Fruit fly (Drosophila melanogaster) whole organism, wandering third instar larva: ENCODE measurements around the gene mamo.

ENCODE experiments used
- CG32264 ChIP-seq: fragments of 200-800 bp; sonication (Bioruptor generic); optimal IDR thresholded peaks from 2 replicates; lab custom pipeline; 2016; ENCODE audit warnings: missing biosample characterization, missing genetic modification characterization
- CG9705 ChIP-seq: fragments of 200-800 bp; sonication (Bioruptor generic); optimal IDR thresholded peaks from 2 replicates; lab custom pipeline; 2018; ENCODE audit warnings: missing biosample characterization, mild to moderate bottlenecking, missing genetic modification characterization
- CrebA ChIP-seq: fragments of 200-800 bp; sonication (Bioruptor generic); optimal IDR thresholded peaks from 2 replicates; lab custom pipeline; 2016; ENCODE audit warnings: missing biosample characterization, mild to moderate bottlenecking, missing genetic modification characterization, borderline replicate concordance
- Dfd ChIP-seq: fragments of >200 bp; optimal IDR thresholded peaks from 2 replicates; lab custom pipeline; 2017; ENCODE audit warnings: missing biosample characterization, missing genetic modification characterization
- Dif ChIP-seq: fragments of 200-275, 200-300 bp; sonication (Bioruptor generic); optimal IDR thresholded peaks from 2 replicates; lab custom pipeline; 2018; ENCODE audit warnings: missing biosample characterization, missing genetic modification characterization; ENCODE audit not compliant: partially characterized antibody
- GATAd ChIP-seq: sonication (Bioruptor generic); optimal IDR thresholded peaks from 2 replicates; lab custom pipeline; 2016; ENCODE audit warnings: missing biosample characterization, missing genetic modification characterization
- HLH106 ChIP-seq: fragments of 200-800 bp; optimal IDR thresholded peaks from 3 replicates; lab custom pipeline; 2019; ENCODE audit warnings: missing biosample characterization, mild to moderate bottlenecking, missing genetic modification characterization, moderate library complexity
- Hr78 ChIP-seq: fragments of >200 bp; optimal IDR thresholded peaks from 2 replicates; lab custom pipeline; 2017; ENCODE audit warnings: missing biosample characterization, missing genetic modification characterization
- Hr83 ChIP-seq: fragments of 200-300 bp; sonication (Bioruptor generic); optimal IDR thresholded peaks from 2 replicates; lab custom pipeline; 2016; ENCODE audit warnings: missing biosample characterization, mild to moderate bottlenecking, missing genetic modification characterization, moderate library complexity; ENCODE audit not compliant: poor library complexity, severe bottlenecking
- Jra ChIP-seq: sonication (Bioruptor generic); optimal IDR thresholded peaks from 2 replicates; lab custom pipeline; 2016; ENCODE audit warnings: missing biosample characterization, missing genetic modification characterization
- Mio ChIP-seq: sonication (Bioruptor generic); optimal IDR thresholded peaks from 2 replicates; lab custom pipeline; 2016; ENCODE audit warnings: missing biosample characterization, missing genetic modification characterization
- Myc ChIP-seq: fragments of >200 bp; optimal IDR thresholded peaks from 2 replicates; lab custom pipeline; 2017
- OdsH ChIP-seq: fragments of 200-800 bp; sonication (Bioruptor generic); optimal IDR thresholded peaks from 2 replicates; lab custom pipeline; 2016; ENCODE audit warnings: missing biosample characterization, mild to moderate bottlenecking, missing genetic modification characterization
- Rel ChIP-seq, 2 experiments: fragments of 200-800 bp; sonication (Bioruptor generic) in 1 of 2; optimal IDR thresholded peaks; 2 replicates in 1 of 2; 3 replicates in 1 of 2; lab custom pipeline; 2016 to 2019; ENCODE audit warnings: mild to moderate bottlenecking in 2 of 2, missing biosample characterization in 2 of 2, missing genetic modification characterization in 2 of 2, moderate library complexity in 1 of 2
- Vsx2 ChIP-seq: fragments of 200-300, 225-300 bp; sonication (Bioruptor generic); optimal IDR thresholded peaks from 2 replicates; lab custom pipeline; 2018; ENCODE audit warnings: missing biosample characterization, missing genetic modification characterization; ENCODE audit not compliant: partially characterized antibody
- br ChIP-seq: fragments of 200-800 bp; sonication (Bioruptor generic); optimal IDR thresholded peaks from 2 replicates; lab custom pipeline; 2016; ENCODE audit warnings: missing biosample characterization, missing genetic modification characterization
- brk ChIP-seq: fragments of 200-800 bp; sonication (Bioruptor generic); optimal IDR thresholded peaks from 2 replicates; lab custom pipeline; 2016; ENCODE audit warnings: missing biosample characterization, mild to moderate bottlenecking, missing genetic modification characterization
- dmrt93B ChIP-seq: fragments of 200-800 bp; sonication (Bioruptor generic); optimal IDR thresholded peaks from 2 replicates; lab custom pipeline; 2018; ENCODE audit warnings: missing biosample characterization, mild to moderate bottlenecking, missing genetic modification characterization
- dsf ChIP-seq: sonication (Bioruptor generic); optimal IDR thresholded peaks from 2 replicates; lab custom pipeline; 2016; ENCODE audit warnings: missing biosample characterization, missing genetic modification characterization, borderline replicate concordance
- ey ChIP-seq: fragments of 200-800 bp; sonication (Bioruptor generic); optimal IDR thresholded peaks from 2 replicates; lab custom pipeline; 2016; ENCODE audit warnings: missing biosample characterization, missing genetic modification characterization
- foxo ChIP-seq, 2 experiments: fragments of 200-800 bp; sonication (Bioruptor generic); optimal IDR thresholded peaks; 2 replicates in 1 of 2; 3 replicates in 1 of 2; lab custom pipeline; 2016 to 2017; ENCODE audit warnings: missing biosample characterization in 2 of 2, missing genetic modification characterization in 2 of 2
- fru ChIP-seq: fragments of 200-800 bp; sonication (Bioruptor generic); optimal IDR thresholded peaks from 3 replicates; lab custom pipeline; 2016; ENCODE audit warnings: missing biosample characterization, mild to moderate bottlenecking, missing genetic modification characterization
- h ChIP-seq: fragments of 200-800 bp; sonication (Bioruptor generic); optimal IDR thresholded peaks from 3 replicates; lab custom pipeline; 2016; ENCODE audit warnings: missing biosample characterization, mild to moderate bottlenecking, missing genetic modification characterization
- lola ChIP-seq: fragments of >200 bp; optimal IDR thresholded peaks from 2 replicates; lab custom pipeline; 2017; ENCODE audit warnings: missing biosample characterization, missing genetic modification characterization
- pan ChIP-seq: fragments of >200 bp; optimal IDR thresholded peaks from 2 replicates; lab custom pipeline; 2017
- psq ChIP-seq: fragments of 200-800 bp; sonication (Bioruptor generic); optimal IDR thresholded peaks from 3 replicates; lab custom pipeline; 2017; ENCODE audit warnings: missing biosample characterization, mild to moderate bottlenecking, missing genetic modification characterization, moderate library complexity
- rgr ChIP-seq: fragments of 200-800 bp; sonication (Bioruptor generic); optimal IDR thresholded peaks from 3 replicates; lab custom pipeline; 2016; ENCODE audit warnings: missing biosample characterization, mild to moderate bottlenecking, missing genetic modification characterization
- sage ChIP-seq: fragments of 200-800 bp; sonication (Bioruptor generic); optimal IDR thresholded peaks from 2 replicates; lab custom pipeline; 2016; ENCODE audit warnings: missing biosample characterization, mild to moderate bottlenecking, missing genetic modification characterization
- sv ChIP-seq: fragments of 200-800 bp; sonication (Bioruptor generic); optimal IDR thresholded peaks from 3 replicates; lab custom pipeline; 2016; ENCODE audit warnings: missing biosample characterization, missing genetic modification characterization
- tai ChIP-seq: sonication (Bioruptor generic); optimal IDR thresholded peaks from 2 replicates; lab custom pipeline; 2016; ENCODE audit warnings: missing biosample characterization, missing genetic modification characterization
- woc ChIP-seq: sonication (Bioruptor generic); optimal IDR thresholded peaks from 2 replicates; lab custom pipeline; 2016; ENCODE audit warnings: missing biosample characterization, mild to moderate bottlenecking, missing genetic modification characterization

Gene mamo

dm6 chrX:13909002-13909544 is 81.3 kb downstream of the mamo start:
- TF ChIP-seq Mio (GFP tag; lab: Kevin White, UChicago) = no peak
- TF ChIP-seq foxo (GFP tag; optimal IDR thresholded peaks at IDR 0.05; lab: Kevin White, UChicago) = peak in 1 of 2 experiments; percentile 7
- TF ChIP-seq br (GFP tag; lab: Kevin White, UChicago) = no peak
- no peak for TF ChIP-seq CG9705 (GFP tag; lab: Kevin White, UChicago)
- TF ChIP-seq CrebA (GFP tag; lab: Kevin White, UChicago) = no peak
- no peak for TF ChIP-seq Jra
- no peak for TF ChIP-seq dmrt93B
- TF ChIP-seq Vsx2 (GFP tag; lab: Kevin White, UChicago) = no peak
- TF ChIP-seq CG32264 = no peak
- no peak for TF ChIP-seq Hr83 (GFP tag; lab: Kevin White, UChicago)
- TF ChIP-seq Dfd (GFP tag; lab: Kevin White, UChicago) = no peak
- TF ChIP-seq ey (GFP tag; lab: Kevin White, UChicago) = no peak
- TF ChIP-seq woc (GFP tag; lab: Kevin White, UChicago) = no peak
- TF ChIP-seq Hr78 = no peak
- TF ChIP-seq sage = no peak
- no peak for TF ChIP-seq Rel (GFP tag; optimal IDR thresholded peaks at IDR 0.05; lab: Kevin White, UChicago)
- no peak for TF ChIP-seq Rel (tag; optimal IDR thresholded peaks at IDR 0.05; lab: Kevin White, UChicago)
- TF ChIP-seq fru (GFP tag; lab: Kevin White, UChicago) = peak; percentile 2
- peak; percentile 9 for TF ChIP-seq h (GFP tag; lab: Kevin White, UChicago)
- no peak for TF ChIP-seq pan (lab: Kevin White, UChicago)
- no peak for TF ChIP-seq sv
- TF ChIP-seq brk (GFP tag; lab: Kevin White, UChicago) = no peak
- no peak for TF ChIP-seq GATAd (GFP tag; lab: Kevin White, UChicago)
- TF ChIP-seq OdsH (GFP tag; lab: Kevin White, UChicago) = no peak
- TF ChIP-seq, all 38 proteins: peak for 3

- TF ChIP-seq foxo (GFP tag; optimal IDR thresholded peaks at IDR 0.05; lab: Kevin White, UChicago) = no peak
- no peak for TF ChIP-seq Rel (GFP tag; optimal IDR thresholded peaks at IDR 0.05; lab: Kevin White, UChicago)
- no peak for TF ChIP-seq Rel (tag; optimal IDR thresholded peaks at IDR 0.05; lab: Kevin White, UChicago)
- no peak for TF ChIP-seq tai
Observed at dm6 chrX:13907115-13907514, 83.2 kb downstream of the mamo start.

- TF ChIP-seq fru (GFP tag; lab: Kevin White, UChicago) = no peak
- no peak for TF ChIP-seq Vsx2 (GFP tag; lab: Kevin White, UChicago)
- no peak for TF ChIP-seq sv
- no peak for TF ChIP-seq sage
- TF ChIP-seq HLH106 (tag; lab: Kevin White, UChicago) = no peak
- TF ChIP-seq psq (GFP tag; lab: Kevin White, UChicago) = no peak
- no peak for TF ChIP-seq Dfd (GFP tag; lab: Kevin White, UChicago)
- no peak for TF ChIP-seq Myc (lab: Kevin White, UChicago)
- TF ChIP-seq OdsH (GFP tag; lab: Kevin White, UChicago) = no peak
- TF ChIP-seq Dif (GFP tag; lab: Kevin White, UChicago) = no peak
- no peak for TF ChIP-seq GATAd (GFP tag; lab: Kevin White, UChicago)
- no peak for TF ChIP-seq CG32264
- no peak for TF ChIP-seq Hr78
Observed at dm6 chrX:13906009-13906769, 84.1 kb downstream of the mamo start.

- no peak for TF ChIP-seq Hr83 (GFP tag; lab: Kevin White, UChicago)
- no peak for TF ChIP-seq ey (GFP tag; lab: Kevin White, UChicago)
- TF ChIP-seq Myc (lab: Kevin White, UChicago) = no peak
- TF ChIP-seq CG9705 (GFP tag; lab: Kevin White, UChicago) = no peak
- no peak for TF ChIP-seq Dfd (GFP tag; lab: Kevin White, UChicago)
- no peak for TF ChIP-seq woc (GFP tag; lab: Kevin White, UChicago)
- TF ChIP-seq dsf (GFP tag; lab: Kevin White, UChicago) = no peak
- TF ChIP-seq brk (GFP tag; lab: Kevin White, UChicago) = no peak
- TF ChIP-seq lola (GFP tag; lab: Kevin White, UChicago) = no peak
- no peak for TF ChIP-seq rgr
- no peak for TF ChIP-seq pan (lab: Kevin White, UChicago)
Observed at dm6 chrX:13894518-13894917, 95.8 kb downstream of the mamo start.
